Worm (Caenorhabditis elegans) whole organism, young adult: ENCODE data around the gene C17A2.7.

Experiments
- B0019.2 ChIP-seq: fragments of 200-800 bp; sonication (Bioruptor generic); conservative IDR thresholded peaks from 2 replicates; pipeline ENCODE4 v1.3.6; 2022; ENCODE audit warnings: missing genetic modification reagents, missing genetic modification characterization, missing compliant biosample characterization
- C06A6.2 ChIP-seq: fragments of 200-800 bp; sonication (Bioruptor generic); conservative IDR thresholded peaks from 2 replicates; pipeline ENCODE4 v1.3.6; 2022; ENCODE audit warnings: missing genetic modification characterization, missing compliant biosample characterization
- D2030.7 ChIP-seq: fragments of 200-800 bp; sonication (Bioruptor generic); IDR thresholded peaks from 2 replicates; pipeline ENCODE4 v1.3.6; 2022; ENCODE audit warnings: missing genetic modification reagents, missing genetic modification characterization, missing compliant biosample characterization
- F37B4.10 ChIP-seq: fragments of 200-800 bp; sonication (Bioruptor generic); IDR thresholded peaks from 2 replicates; pipeline ENCODE4 v1.3.6; 2022; ENCODE audit warnings: missing genetic modification characterization, missing compliant biosample characterization
- F39B2.1 ChIP-seq: fragments of 200-800 bp; sonication (Bioruptor generic); IDR thresholded peaks from 2 replicates; pipeline ENCODE4 v1.3.6; 2022; ENCODE audit warnings: missing genetic modification reagents, missing genetic modification characterization, missing compliant biosample characterization
- F57A8.1 ChIP-seq: fragments of 200-800 bp; sonication (Bioruptor generic); optimal IDR thresholded peaks from 2 replicates; lab custom pipeline; 2018; ENCODE audit warnings: mild to moderate bottlenecking, missing genetic modification characterization, moderate library complexity, missing compliant biosample characterization
- K12H6.12 ChIP-seq: fragments of 200-800 bp; sonication (Bioruptor generic); optimal IDR thresholded peaks from 2 replicates; lab custom pipeline; 2018; ENCODE audit warnings: mild to moderate bottlenecking, missing genetic modification characterization, missing compliant biosample characterization
- T26A5.8 ChIP-seq: sonication (generic microtip); optimal IDR thresholded peaks from 2 replicates; lab custom pipeline; 2016; ENCODE audit warnings: missing genetic modification characterization, missing compliant biosample characterization
- Y53F4B.3 ChIP-seq: fragments of 200-800 bp; sonication (Bioruptor generic); IDR thresholded peaks from 2 replicates; pipeline ENCODE4 v1.3.6; 2022; ENCODE audit warnings: missing genetic modification reagents, missing genetic modification characterization, missing compliant biosample characterization
- Y53G8AR.9 ChIP-seq: fragments of 200-800 bp; sonication (Bioruptor generic); conservative IDR thresholded peaks from 2 replicates; pipeline ENCODE4 v1.3.6; 2022; ENCODE audit warnings: missing genetic modification reagents, missing genetic modification characterization, missing compliant biosample characterization
- Y56A3A.18 ChIP-seq: fragments of 200-800 bp; sonication (Bioruptor generic); IDR thresholded peaks from 2 replicates; pipeline ENCODE4 v1.3.6; 2022; ENCODE audit warnings: missing genetic modification reagents, missing genetic modification characterization, missing compliant biosample characterization
- Y95B8A.8 ChIP-seq: fragments of 200-800 bp; sonication (Bioruptor generic); IDR thresholded peaks from 2 replicates; pipeline ENCODE4 v1.3.6; 2022; ENCODE audit warnings: missing genetic modification reagents, missing genetic modification characterization, missing compliant biosample characterization
- ama-1 ChIP-seq, 3 experiments: fragments of 150-350 bp in 1 of 3; sonication (generic microtip) in 2 of 3; optimal IDR thresholded peaks; 2 replicates each; lab custom pipeline; 2014 to 2018; ENCODE audit warnings: missing biosample characterization in 2 of 3, missing genetic modification characterization in 2 of 3, missing genetic modification reagents in 2 of 3
- aptf-3 ChIP-seq: fragments of 200-800 bp; sonication (Bioruptor generic); IDR thresholded peaks from 2 replicates; pipeline ENCODE4 v1.3.6; 2022; ENCODE audit warnings: missing genetic modification characterization, missing compliant biosample characterization
- ccch-3 ChIP-seq: fragments of 200-800 bp; sonication (Bioruptor generic); optimal IDR thresholded peaks from 2 replicates; lab custom pipeline; 2018; ENCODE audit warnings: mild to moderate bottlenecking, missing genetic modification characterization, missing compliant biosample characterization
- ceh-79 ChIP-seq: sonication (generic microtip); optimal IDR thresholded peaks from 2 replicates; lab custom pipeline; 2017; ENCODE audit warnings: mild to moderate bottlenecking, missing genetic modification characterization, missing compliant biosample characterization
- ets-4 ChIP-seq: fragments of 200-800 bp; sonication (Bioruptor generic); optimal IDR thresholded peaks from 2 replicates; lab custom pipeline; 2018; ENCODE audit warnings: mild to moderate bottlenecking, missing genetic modification characterization, missing compliant biosample characterization
- hlh-12 ChIP-seq: sonication (generic microtip); optimal IDR thresholded peaks from 2 replicates; lab custom pipeline; 2016; ENCODE audit warnings: missing genetic modification characterization, missing compliant biosample characterization
- hlh-26 ChIP-seq: fragments of 200-800 bp; sonication (Bioruptor generic); conservative IDR thresholded peaks from 2 replicates; pipeline ENCODE4 v1.3.6; 2022; ENCODE audit warnings: missing genetic modification reagents, missing genetic modification characterization, missing compliant biosample characterization
- hmg-1.2 ChIP-seq: fragments of 200-800 bp; sonication (Bioruptor generic); IDR thresholded peaks from 2 replicates; pipeline ENCODE4 v1.3.6; 2022; ENCODE audit warnings: missing genetic modification reagents, missing genetic modification characterization, missing compliant biosample characterization
- hrde-1 ChIP-seq: sonication (generic microtip); optimal IDR thresholded peaks from 2 replicates; lab custom pipeline; 2016; ENCODE audit warnings: missing genetic modification characterization, mild to moderate bottlenecking, missing compliant biosample characterization, moderate library complexity, missing genotype, missing genetic modification reagents, borderline replicate concordance
- let-607 ChIP-seq, 2 experiments: fragments of 200-800 bp in 1 of 2; sonication (Bioruptor generic) in 1 of 2; sonication (generic microtip) in 1 of 2; optimal IDR thresholded peaks; 2 replicates each; lab custom pipeline; 2016 to 2018; ENCODE audit warnings: mild to moderate bottlenecking in 2 of 2, missing compliant biosample characterization in 2 of 2, missing genetic modification characterization in 2 of 2, moderate library complexity in 2 of 2, missing genotype in 1 of 2
- lir-1 ChIP-seq: fragments of 200-800 bp; sonication (Bioruptor generic); conservative IDR thresholded peaks from 2 replicates; pipeline ENCODE4 v1.3.6; 2022; ENCODE audit warnings: missing genetic modification reagents, missing genetic modification characterization, missing compliant biosample characterization
- lsy-27 ChIP-seq: sonication (generic microtip); optimal IDR thresholded peaks from 2 replicates; lab custom pipeline; 2017; ENCODE audit warnings: missing genetic modification characterization, mild to moderate bottlenecking, missing compliant biosample characterization, antibody characterized with exemption, missing genotype, borderline replicate concordance; ENCODE audit not compliant: insufficient read depth
- madf-6 ChIP-seq: fragments of 200-800 bp; sonication (Bioruptor generic); IDR thresholded peaks from 2 replicates; pipeline ENCODE4 v1.3.6; 2022; ENCODE audit warnings: missing genetic modification reagents, missing genetic modification characterization, missing compliant biosample characterization
- mxl-1 ChIP-seq: sonication (generic microtip); optimal IDR thresholded peaks from 2 replicates; lab custom pipeline; 2016; ENCODE audit warnings: missing genetic modification characterization, missing compliant biosample characterization
- nfya-1 ChIP-seq: sonication (generic microtip); optimal IDR thresholded peaks from 2 replicates; lab custom pipeline; 2017; ENCODE audit warnings: antibody characterized with exemption, missing compliant biosample characterization, missing genetic modification characterization, borderline replicate concordance; ENCODE audit not compliant: insufficient read depth
- nfyb-1 ChIP-seq: fragments of 200-800 bp; sonication (Bioruptor generic); IDR thresholded peaks from 2 replicates; pipeline ENCODE4 v1.3.6; 2022; ENCODE audit warnings: missing genetic modification reagents, missing genetic modification characterization, missing compliant biosample characterization
- nhr-27 ChIP-seq: fragments of 200-800 bp; sonication (Bioruptor generic); optimal IDR thresholded peaks from 2 replicates; lab custom pipeline; 2018; ENCODE audit warnings: mild to moderate bottlenecking, missing genetic modification characterization, moderate library complexity, missing compliant biosample characterization
- nhr-90 ChIP-seq: sonication (generic microtip); optimal IDR thresholded peaks from 2 replicates; lab custom pipeline; 2016; ENCODE audit warnings: missing genotype, mild to moderate bottlenecking, missing genetic modification characterization, missing compliant biosample characterization
- rpc-1 ChIP-seq, 2 experiments: fragments of 150-350 bp in 1 of 2; sonication (generic microtip) in 1 of 2; optimal IDR thresholded peaks; 2 replicates each; lab custom pipeline; 2014 to 2018; ENCODE audit warnings: missing biosample characterization in 1 of 2, missing genetic modification characterization in 1 of 2, missing genetic modification reagents in 1 of 2, missing genotype in 1 of 2
- sea-2 ChIP-seq: fragments of 200-800 bp; sonication (Bioruptor generic); IDR thresholded peaks from 2 replicates; pipeline ENCODE4 v1.3.6; 2022; ENCODE audit warnings: missing genetic modification characterization, missing compliant biosample characterization
- snpc-1.3 ChIP-seq: sonication (generic microtip); optimal IDR thresholded peaks from 2 replicates; lab custom pipeline; 2017; ENCODE audit warnings: missing genetic modification characterization, mild to moderate bottlenecking, missing compliant biosample characterization, antibody characterized with exemption, moderate library complexity, missing genotype, missing genetic modification reagents; ENCODE audit not compliant: insufficient read depth
- snpc-4 ChIP-seq, 5 experiments: fragments of 150-350 bp in 1 of 5; sonication (generic microtip) in 4 of 5; optimal IDR thresholded peaks; 2 replicates each; lab custom pipeline; 2014 to 2018; ENCODE audit warnings: missing genetic modification characterization in 5 of 5, missing biosample characterization in 3 of 5, antibody characterized with exemption in 2 of 5, mild to moderate bottlenecking in 2 of 5, missing compliant biosample characterization in 2 of 5, missing genotype in 2 of 5, moderate library complexity in 2 of 5, missing genetic modification reagents in 1 of 5
- somi-1 ChIP-seq: fragments of 200-800 bp; sonication (Bioruptor generic); optimal IDR thresholded peaks from 2 replicates; lab custom pipeline; 2018; ENCODE audit warnings: mild to moderate bottlenecking, missing genetic modification characterization, missing compliant biosample characterization
- tbp1 ChIP-seq: fragments of 200-800 bp; sonication (Bioruptor generic); optimal IDR thresholded peaks from 2 replicates; lab custom pipeline; 2018; ENCODE audit warnings: mild to moderate bottlenecking, missing genetic modification characterization, missing compliant biosample characterization
- zfh-2 ChIP-seq: fragments of 200-800 bp; sonication (Bioruptor generic); conservative IDR thresholded peaks from 2 replicates; pipeline ENCODE4 v1.3.6; 2022; ENCODE audit warnings: missing genetic modification reagents, missing genetic modification characterization, missing compliant biosample characterization

C17A2.7 gene

ce11 chrII:3808104-3808503, 35.1 kb downstream of the C17A2.7 start, which contains the start of gene F54D10.5 (continued):
- TF ChIP-seq aptf-3 (GFP tag; lab: Robert Waterston, UW): no peak
- no peak for TF ChIP-seq zfh-2 (GFP tag; lab: Robert Waterston, UW)
- TF ChIP-seq B0019.2 (GFP tag; lab: Robert Waterston, UW): no peak
- TF ChIP-seq F37B4.10 (GFP tag; lab: Robert Waterston, UW): no peak
- no peak for TF ChIP-seq F57A8.1 (GFP tag; lab: Kevin White, UChicago)
- TF ChIP-seq ets-4 (GFP tag; lab: Kevin White, UChicago): no peak

- TF ChIP-seq madf-6 (0 out of 2 replicates have a peak, but pooled peaks have one; percentile 9), Y95B8A.8 (GFP tag; lab: Robert Waterston, UW) (no peak), nhr-27 (tag; lab: Kevin White, UChicago) (no peak), somi-1 (GFP tag; lab: Kevin White, UChicago) (no peak)
- TF ChIP-seq, all 124 proteins: peak for 1
These were observed 36.2 kb downstream of the C17A2.7 start, which contains the start of gene F54D10.4 for ce11 chrII:3806964-3807363. F54D10.4 (minus strand) TSS chrII:3807064.

ce11 chrII:3805518-3805917, 37.7 kb downstream of the C17A2.7 start:
- no peak for TF ChIP-seq hlh-12 (tag; lab: Kevin White, UChicago)
- no peak for TF ChIP-seq ccch-3 (GFP tag; lab: Kevin White, UChicago)
- no peak for TF ChIP-seq lsy-27
- TF ChIP-seq K12H6.12 (tag; lab: Kevin White, UChicago): no peak
- no peak for TF ChIP-seq let-607 (tag; optimal IDR thresholded peaks at IDR 0.05; lab: Kevin White, UChicago)
- no peak for TF ChIP-seq Y53G8AR.9 (GFP tag; lab: Robert Waterston, UW)
- no peak for TF ChIP-seq ets-4 (GFP tag; lab: Kevin White, UChicago)
- TF ChIP-seq mxl-1 (tag; lab: Kevin White, UChicago): no peak
- no peak for TF ChIP-seq C06A6.2
- TF ChIP-seq D2030.7 (GFP tag; lab: Robert Waterston, UW): no peak
- TF ChIP-seq F39B2.1 (GFP tag; lab: Robert Waterston, UW): no peak
- TF ChIP-seq, all 124 proteins: peak for 0

ce11 chrII:3803219-3803618, 40.0 kb downstream of the C17A2.7 start, which contains the start of gene ins-32:
ins-32 (minus strand) TSS chrII:3803319.
- TF ChIP-seq nfya-1 (tag; lab: Kevin White, UChicago) (no peak), snpc-4 (GFP tag; optimal IDR thresholded peaks at IDR 0.05; lab: Kevin White, UChicago) (no peak), snpc-4 (tag; optimal IDR thresholded peaks at IDR 0.05; lab: Kevin White, UChicago) (no peak), sea-2 (no peak), lir-1 (GFP tag; lab: Robert Waterston, UW) (no peak), hrde-1 (no peak), rpc-1 (optimal IDR thresholded peaks at IDR 0.05; lab: Kevin White, UChicago) (no peak), rpc-1 (tag; optimal IDR thresholded peaks at IDR 0.05; lab: Kevin White, UChicago) (no peak), nhr-90 (no peak), aptf-3 (GFP tag; lab: Robert Waterston, UW) (no peak), ceh-79 (tag; lab: Kevin White, UChicago) (no peak), ama-1 (optimal IDR thresholded peaks at IDR 0.05; lab: Kevin White, UChicago) (no peak), ama-1 (GFP tag; optimal IDR thresholded peaks at IDR 0.05; lab: Kevin White, UChicago) (no peak), zfh-2 (GFP tag; lab: Robert Waterston, UW) (no peak), snpc-1.3 (tag; lab: Kevin White, UChicago) (no peak), T26A5.8 (tag; lab: Kevin White, UChicago) (no peak), Y53F4B.3 (GFP tag; lab: Robert Waterston, UW) (no peak), nfyb-1 (GFP tag; lab: Robert Waterston, UW) (no peak), somi-1 (GFP tag; lab: Kevin White, UChicago) (no peak), hlh-26 (GFP tag; lab: Robert Waterston, UW) (no peak), tbp1 (GFP tag; lab: Kevin White, UChicago) (no peak), Y56A3A.18 (GFP tag; lab: Robert Waterston, UW) (no peak), hmg-1.2 (GFP tag; lab: Robert Waterston, UW) (no peak)
